Fruit fly (Drosophila melanogaster) whole organism, embryonic: ENCODE results near the gene Jhbp16.
A peak's percentile ranks its signal among the peaks of the same experiment; 100 is the strongest.

Experiments
- Asciz ChIP-seq: fragments of 200-800 bp; sonication (Bioruptor generic); optimal IDR thresholded peaks from 2 replicates; lab custom pipeline; 2017; ENCODE audit warnings: missing biosample characterization, mild to moderate bottlenecking, missing genetic modification characterization, missing genetic modification reagents
- CG11085 ChIP-seq: fragments of 200-800 bp; sonication (Bioruptor generic); IDR thresholded peaks from 2 replicates; pipeline ENCODE4 v1.3.6; 2022; ENCODE audit warnings: missing biosample characterization, missing genetic modification characterization
- CG11695 ChIP-seq: fragments of 200-800 bp; sonication (Bioruptor generic); IDR thresholded peaks from 3 replicates; pipeline ENCODE4 v1.3.6; 2022; ENCODE audit warnings: missing biosample characterization, missing genetic modification characterization
- CG12071 ChIP-seq: fragments of 200-800 bp; sonication (Bioruptor generic); optimal IDR thresholded peaks from 3 replicates; lab custom pipeline; 2018; ENCODE audit warnings: missing biosample characterization, mild to moderate bottlenecking, missing genetic modification characterization
- CG12104 ChIP-seq: fragments of 200-800 bp; sonication (Bioruptor generic); optimal IDR thresholded peaks from 3 replicates; lab custom pipeline; 2016; ENCODE audit warnings: missing biosample characterization, missing genetic modification characterization
- CG12391 ChIP-seq: fragments of 200-800 bp; sonication (Bioruptor generic); optimal IDR thresholded peaks from 3 replicates; lab custom pipeline; 2018; ENCODE audit warnings: missing biosample characterization, mild to moderate bottlenecking, missing genetic modification characterization, moderate library complexity
- CG13123 ChIP-seq: fragments of 200-800 bp; sonication (Bioruptor generic); optimal IDR thresholded peaks from 2 replicates; lab custom pipeline; 2016; ENCODE audit warnings: missing biosample characterization, missing genetic modification characterization
- CG13287 ChIP-seq: fragments of 200-800 bp; sonication (Bioruptor generic); IDR thresholded peaks from 2 replicates; pipeline ENCODE4 v1.3.6; 2022; ENCODE audit warnings: missing biosample characterization, missing genetic modification characterization; ENCODE audit not compliant: partially characterized antibody
- CG13296 ChIP-seq: fragments of 200-800 bp; sonication (Bioruptor generic); optimal IDR thresholded peaks from 3 replicates; lab custom pipeline; 2018; ENCODE audit warnings: missing biosample characterization, mild to moderate bottlenecking, missing genetic modification characterization
- CG14014 ChIP-seq: fragments of 200-800 bp; sonication (Bioruptor generic); IDR thresholded peaks from 2 replicates; pipeline ENCODE4 v1.3.6; 2022; ENCODE audit warnings: missing biosample characterization, missing genetic modification characterization
- CG14441 ChIP-seq: fragments of 200-800 bp; sonication (Bioruptor generic); IDR thresholded peaks from 2 replicates; pipeline ENCODE4 v1.3.6; 2022; ENCODE audit warnings: missing biosample characterization, missing genetic modification characterization
- CG1647 ChIP-seq: fragments of 200-800 bp; sonication (Bioruptor generic); optimal IDR thresholded peaks from 3 replicates; lab custom pipeline; 2016; ENCODE audit warnings: missing biosample characterization, missing genetic modification characterization
- CG16863 ChIP-seq: fragments of 200-800 bp; sonication (Bioruptor generic); optimal IDR thresholded peaks from 3 replicates; lab custom pipeline; 2016; ENCODE audit warnings: missing biosample characterization, missing genetic modification characterization
- CG18599 ChIP-seq: fragments of 200-800 bp; sonication (Bioruptor generic); optimal IDR thresholded peaks from 3 replicates; lab custom pipeline; 2017; ENCODE audit warnings: missing biosample characterization, missing genetic modification characterization, mild to moderate bottlenecking, moderate library complexity, missing genetic modification reagents
- CG30403 ChIP-seq: fragments of 200-800 bp; sonication (Bioruptor generic); optimal IDR thresholded peaks from 3 replicates; lab custom pipeline; 2016; ENCODE audit warnings: missing biosample characterization, missing genetic modification characterization
- CG5953 ChIP-seq: fragments of 200-800 bp; sonication (Bioruptor generic); IDR thresholded peaks from 2 replicates; pipeline ENCODE4 v1.3.6; 2022; ENCODE audit warnings: missing biosample characterization, missing genetic modification characterization
- CG7839 ChIP-seq: fragments of 200-800 bp; sonication (Bioruptor generic); optimal IDR thresholded peaks from 3 replicates; lab custom pipeline; 2018; ENCODE audit warnings: missing biosample characterization, mild to moderate bottlenecking, missing genetic modification characterization, moderate library complexity
- CG8290 ChIP-seq, 3 experiments: fragments of 200-800 bp; sonication (Bioruptor generic); optimal IDR thresholded peaks; 2 replicates each; lab custom pipeline; 2016 to 2019; ENCODE audit warnings: missing biosample characterization in 3 of 3, missing genetic modification characterization in 3 of 3, mild to moderate bottlenecking in 2 of 3, moderate library complexity in 1 of 3
- CTCF ChIP-seq: fragments of 200-800 bp; sonication (Bioruptor generic); optimal IDR thresholded peaks from 2 replicates; lab custom pipeline; 2017; ENCODE audit warnings: missing biosample characterization, mild to moderate bottlenecking, missing genetic modification characterization, moderate library complexity
- Dp ChIP-seq: fragments of 200-800 bp; sonication (Bioruptor generic); optimal IDR thresholded peaks from 2 replicates; lab custom pipeline; 2018; ENCODE audit warnings: missing biosample characterization, mild to moderate bottlenecking, missing genetic modification characterization, moderate library complexity
- Elba2 ChIP-seq: fragments of 200-800 bp; sonication (Bioruptor generic); optimal IDR thresholded peaks from 3 replicates; lab custom pipeline; 2016; ENCODE audit warnings: missing biosample characterization, missing genetic modification characterization
- Fer3 ChIP-seq: fragments of 200-800 bp; sonication (Bioruptor generic); optimal IDR thresholded peaks from 2 replicates; lab custom pipeline; 2018; ENCODE audit warnings: missing biosample characterization, mild to moderate bottlenecking, missing genetic modification characterization, moderate library complexity
- Hand ChIP-seq: fragments of 200-800 bp; sonication (Bioruptor generic); optimal IDR thresholded peaks from 2 replicates; lab custom pipeline; 2017; ENCODE audit warnings: mild to moderate bottlenecking, missing biosample characterization, missing genetic modification reagents, missing genetic modification characterization
- Lhr ChIP-seq: fragments of 200-800 bp; sonication (Bioruptor generic); optimal IDR thresholded peaks from 3 replicates; lab custom pipeline; 2017; ENCODE audit warnings: mild to moderate bottlenecking, missing biosample characterization, missing genetic modification reagents, missing genetic modification characterization
- MESR4 ChIP-seq: fragments of 200-800 bp; sonication (Bioruptor generic); optimal IDR thresholded peaks from 2 replicates; lab custom pipeline; 2018; ENCODE audit warnings: missing biosample characterization, mild to moderate bottlenecking, missing genetic modification characterization, moderate library complexity
- Meics ChIP-seq: fragments of 200-800 bp; sonication (Bioruptor generic); optimal IDR thresholded peaks from 2 replicates; lab custom pipeline; 2017; ENCODE audit warnings: missing biosample characterization, mild to moderate bottlenecking, missing genetic modification characterization
- NC2β ChIP-seq: fragments of 200-800 bp; sonication (Bioruptor generic); optimal IDR thresholded peaks from 2 replicates; lab custom pipeline; 2016; ENCODE audit warnings: missing biosample characterization, missing genetic modification characterization
- Sry-δ ChIP-seq: fragments of 200-800 bp; sonication (Bioruptor generic); optimal IDR thresholded peaks from 2 replicates; lab custom pipeline; 2016; ENCODE audit warnings: missing biosample characterization, missing genetic modification characterization
- TFAM ChIP-seq: fragments of 200-800 bp; sonication (Bioruptor generic); optimal IDR thresholded peaks from 2 replicates; lab custom pipeline; 2017; ENCODE audit warnings: missing biosample characterization, missing genetic modification characterization, inconsistent platforms
- Taf1 ChIP-seq: fragments of 200-800 bp; sonication (Bioruptor generic); IDR thresholded peaks from 2 replicates; pipeline ENCODE4 v1.3.6; 2022; ENCODE audit warnings: missing biosample characterization, missing genetic modification characterization
- Trl ChIP-seq, 3 experiments: fragments of >200 bp in 2 of 3; fragments of 200-800 bp in 1 of 3; sonication (Bioruptor generic) in 1 of 3; optimal IDR thresholded peaks; 2 replicates in 1 of 3; 3 replicates in 2 of 3; lab custom pipeline; 2016 to 2017; ENCODE audit warnings: missing biosample characterization in 1 of 3, missing genetic modification characterization in 1 of 3
- br ChIP-seq: fragments of >200 bp; optimal IDR thresholded peaks from 2 replicates; lab custom pipeline; 2017
- btn ChIP-seq: fragments of 200-800 bp; sonication (Bioruptor generic); optimal IDR thresholded peaks from 2 replicates; lab custom pipeline; 2016; ENCODE audit warnings: missing biosample characterization, missing genetic modification characterization
- cwo ChIP-seq: fragments of 200-800 bp; sonication (Bioruptor generic); optimal IDR thresholded peaks from 3 replicates; lab custom pipeline; 2017; ENCODE audit warnings: missing biosample characterization, missing genetic modification characterization, mild to moderate bottlenecking, moderate library complexity, missing genetic modification reagents
- dati ChIP-seq: fragments of 200-800 bp; sonication (Bioruptor generic); IDR thresholded peaks from 2 replicates; pipeline ENCODE4 v1.3.6; 2022; ENCODE audit warnings: missing biosample characterization, missing genetic modification characterization
- hkb ChIP-seq, 2 experiments: fragments of 200-800 bp in 1 of 2; fragments of >200 bp in 1 of 2; sonication (Bioruptor generic) in 1 of 2; IDR thresholded peaks in 1 of 2; optimal IDR thresholded peaks in 1 of 2; 2 replicates each; pipeline versions ENCODE4 v1.3.6 to Lab custom; 2017 to 2022; ENCODE audit warnings: missing biosample characterization in 1 of 2, missing genetic modification characterization in 1 of 2
- inv ChIP-seq: fragments of 200-800 bp; sonication (Bioruptor generic); IDR thresholded peaks from 2 replicates; pipeline ENCODE4 v1.3.6; 2022; ENCODE audit warnings: missing biosample characterization, missing genetic modification characterization; ENCODE audit not compliant: partially characterized antibody
- jing ChIP-seq: fragments of 200-800 bp; sonication (Bioruptor generic); optimal IDR thresholded peaks from 2 replicates; lab custom pipeline; 2018; ENCODE audit warnings: missing biosample characterization, mild to moderate bottlenecking, missing genetic modification characterization
- lmd ChIP-seq: fragments of 200-800 bp; sonication (Bioruptor generic); IDR thresholded peaks from 2 replicates; pipeline ENCODE4 v1.3.6; 2022; ENCODE audit warnings: missing biosample characterization, missing genetic modification characterization
- mirr ChIP-seq: fragments of 200-800 bp; sonication (Bioruptor generic); optimal IDR thresholded peaks from 3 replicates; lab custom pipeline; 2018; ENCODE audit warnings: missing biosample characterization, mild to moderate bottlenecking, missing genetic modification characterization
- org-1 ChIP-seq: fragments of 200-800 bp; sonication (Bioruptor generic); optimal IDR thresholded peaks from 2 replicates; lab custom pipeline; 2017; ENCODE audit warnings: missing biosample characterization, missing genetic modification characterization
- otp ChIP-seq: fragments of 200-800 bp; sonication (Bioruptor generic); IDR thresholded peaks from 3 replicates; pipeline ENCODE4, ENCODE4 v1.3.6; 2022; ENCODE audit warnings: missing biosample characterization, missing genetic modification characterization
- peb ChIP-seq: fragments of 200-800 bp; sonication (Bioruptor generic); IDR thresholded peaks from 2 replicates; pipeline ENCODE4 v1.3.6; 2022; ENCODE audit warnings: missing biosample characterization, missing genetic modification characterization
- repo ChIP-seq: fragments of 200-800 bp; sonication (Bioruptor generic); optimal IDR thresholded peaks from 2 replicates; lab custom pipeline; 2016; ENCODE audit warnings: missing biosample characterization, missing genetic modification characterization
- sr ChIP-seq: fragments of 200-800 bp; sonication (Bioruptor generic); IDR thresholded peaks from 3 replicates; pipeline ENCODE4 v1.3.6; 2022; ENCODE audit warnings: missing biosample characterization, missing genetic modification characterization
- tap ChIP-seq: fragments of 200-800 bp; optimal IDR thresholded peaks from 3 replicates; lab custom pipeline; 2019; ENCODE audit warnings: missing biosample characterization, mild to moderate bottlenecking, missing genetic modification characterization, moderate library complexity
- tgo ChIP-seq: fragments of 200-800 bp; sonication (Bioruptor generic); IDR thresholded peaks from 3 replicates; pipeline ENCODE4 v1.3.6; 2022; ENCODE audit warnings: missing biosample characterization, missing genetic modification characterization
- vnd ChIP-seq: fragments of 200-800 bp; sonication (Bioruptor generic); IDR thresholded peaks from 3 replicates; pipeline ENCODE4 v1.3.6; 2022; ENCODE audit warnings: missing biosample characterization, missing genetic modification characterization; ENCODE audit not compliant: partially characterized antibody
- wdn ChIP-seq: fragments of 200-800 bp; sonication (Bioruptor generic); IDR thresholded peaks from 2 replicates; pipeline ENCODE4 v1.3.6; 2022; ENCODE audit warnings: missing biosample characterization, missing genetic modification characterization
- zf30C ChIP-seq: fragments of 200-800 bp; sonication (Bioruptor generic); optimal IDR thresholded peaks from 3 replicates; lab custom pipeline; 2018; ENCODE audit warnings: missing biosample characterization, mild to moderate bottlenecking, missing genetic modification characterization

The Jhbp16 gene

DNA sequence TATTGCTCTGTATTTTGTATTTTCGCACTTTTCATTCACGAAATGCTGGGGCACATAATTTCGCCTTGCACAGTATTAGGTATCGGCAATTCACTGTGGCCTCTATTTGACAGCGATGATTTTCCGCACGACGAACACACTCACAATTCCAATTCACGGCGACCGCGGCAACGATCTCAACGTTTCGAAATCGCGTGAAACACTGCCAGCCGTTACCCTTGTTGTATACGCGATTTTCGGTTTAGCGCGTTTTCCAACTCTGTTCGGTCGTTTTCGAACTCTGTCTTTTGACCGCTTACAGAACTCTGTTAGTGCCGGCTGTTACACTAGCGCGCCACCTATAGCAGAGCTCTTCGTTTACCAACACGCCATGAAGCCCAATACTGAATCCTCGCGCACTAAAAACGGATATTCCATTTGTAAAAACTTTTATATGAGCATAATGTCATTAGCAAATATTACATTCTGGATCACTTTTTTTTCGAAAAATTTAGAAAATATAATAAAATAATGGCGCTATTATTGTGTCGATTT, 45.0 kb upstream of the Jhbp16 start, which contains the start of gene InR (continued):
- TF ChIP-seq TFAM = no peak
- TF ChIP-seq CG7839 (tag; lab: Kevin White, UChicago) = peak; percentile 69
- TF ChIP-seq CG13296 (GFP tag; lab: Kevin White, UChicago) = peak; percentile 53
- TF ChIP-seq CG30403 (GFP tag; lab: Kevin White, UChicago) = peak; percentile 82
- peak; percentile 3 for TF ChIP-seq Asciz
- TF ChIP-seq Fer3 (tag; lab: Kevin White, UChicago) = peak; percentile 55
- TF ChIP-seq jing = peak; percentile 20
- peak; percentile 46 for TF ChIP-seq zf30C (GFP tag; lab: Kevin White, UChicago)
- TF ChIP-seq lmd (GFP tag; lab: Robert Waterston, UW) = no peak
- TF ChIP-seq Dp = no peak
- no peak for TF ChIP-seq Trl (optimal IDR thresholded peaks at IDR 0.05; lab: Kevin White, UChicago)
- TF ChIP-seq Trl (GFP tag; optimal IDR thresholded peaks at IDR 0.05; lab: Kevin White, UChicago) = peak; percentile 86
- peak; percentile 63 for TF ChIP-seq CG16863 (GFP tag; lab: Kevin White, UChicago)
- TF ChIP-seq otp (GFP tag; lab: Robert Waterston, UW) = no peak
- no peak for TF ChIP-seq CG5953 (GFP tag; lab: Robert Waterston, UW)
- TF ChIP-seq MESR4 (GFP tag; lab: Kevin White, UChicago) = peak; percentile 50
- no peak for TF ChIP-seq dati (GFP tag; lab: Robert Waterston, UW)
- TF ChIP-seq CG13123 (GFP tag; lab: Kevin White, UChicago) = peak; percentile 32
- TF ChIP-seq btn (GFP tag; lab: Kevin White, UChicago) = peak; percentile 49
- peak; percentile 83 for TF ChIP-seq CG18599 (GFP tag; lab: Kevin White, UChicago)
- TF ChIP-seq inv (GFP tag; lab: Robert Waterston, UW) = no peak
- peak; percentile 66 for TF ChIP-seq Lhr (GFP tag; lab: Kevin White, UChicago)
- peak; percentile 42 for TF ChIP-seq CG12391 (tag; lab: Kevin White, UChicago)
- TF ChIP-seq cwo (GFP tag; lab: Kevin White, UChicago) = peak; percentile 68
- TF ChIP-seq vnd (GFP tag; lab: Robert Waterston, UW) = no peak
- TF ChIP-seq tap (tag; lab: Kevin White, UChicago) = peak; percentile 16
- peak; percentile 99 for TF ChIP-seq CTCF
- TF ChIP-seq repo (GFP tag; lab: Kevin White, UChicago) = peak; percentile 60
- TF ChIP-seq CG12071 (GFP tag; lab: Kevin White, UChicago) = peak; percentile 71
- peak; percentile 44 for TF ChIP-seq Sry-δ (GFP tag; lab: Kevin White, UChicago)
- no peak for TF ChIP-seq tgo (GFP tag; lab: Robert Waterston, UW)
- peak; percentile 55 for TF ChIP-seq NC2β (GFP tag; lab: Kevin White, UChicago)
- peak; percentile 13 for TF ChIP-seq CG12104
- TF ChIP-seq org-1 (GFP tag; lab: Kevin White, UChicago) = peak; percentile 72
- no peak for TF ChIP-seq sr (GFP tag; lab: Robert Waterston, UW)
- no peak for TF ChIP-seq Taf1
- peak; percentile 46 for TF ChIP-seq hkb (optimal IDR thresholded peaks at IDR 0.05; lab: Kevin White, UChicago)
- no peak for TF ChIP-seq hkb (GFP tag; IDR thresholded peaks at IDR 0.05; lab: Robert Waterston, UW)
- no peak for TF ChIP-seq br (lab: Kevin White, UChicago)
- peak; percentile 75 for TF ChIP-seq CG1647 (GFP tag; lab: Kevin White, UChicago)
- TF ChIP-seq CG14014 = no peak
- TF ChIP-seq wdn (GFP tag; lab: Robert Waterston, UW) = no peak
- TF ChIP-seq Hand (GFP tag; lab: Kevin White, UChicago) = peak; percentile 67
- no peak for TF ChIP-seq Elba2 (GFP tag; lab: Kevin White, UChicago)
- no peak for TF ChIP-seq CG14441 (GFP tag; lab: Robert Waterston, UW)
- peak; percentile 63 for TF ChIP-seq CG8290 (GFP tag; optimal IDR thresholded peaks at IDR 0.05; lab: Kevin White, UChicago)
- peak; percentile 1 to 95 for TF ChIP-seq CG8290 (tag; optimal IDR thresholded peaks at IDR 0.05; lab: Kevin White, UChicago)
- TF ChIP-seq CG13287 (GFP tag; lab: Robert Waterston, UW) = no peak
- no peak for TF ChIP-seq CG11085 (GFP tag; lab: Robert Waterston, UW)
- peak; percentile 88 for TF ChIP-seq mirr
- no peak for TF ChIP-seq peb
- TF ChIP-seq CG11695 (GFP tag; lab: Robert Waterston, UW) = no peak
- peak; percentile 64 for TF ChIP-seq Meics (GFP tag; lab: Kevin White, UChicago)
